Worm (Caenorhabditis elegans): ENCODE results near the gene pqbp-1.1.
A peak's percentile ranks its signal among the peaks of the same experiment; 100 is the strongest.

The pqbp-1.1 gene

ce11 chrIV:261607-262006 is at the start of gene pqbp-1.1:
Gene pqbp-1.1 (minus strand): TSS chrIV:261683.
- TF ChIP-seq ceh-36 (tag; optimal IDR thresholded peaks at IDR 0.05), result no peak
- no peak for TF ChIP-seq ets-7 (tag; optimal IDR thresholded peaks at IDR 0.05)
- TF ChIP-seq tbx-37 (GFP tag; conservative IDR thresholded peaks at IDR 0.05), result no peak
- no peak for TF ChIP-seq hmg-4 (GFP tag; optimal IDR thresholded peaks at IDR 0.05)
- TF ChIP-seq sea-1 (GFP tag; conservative IDR thresholded peaks at IDR 0.05), result 0 out of 2 replicates have a peak, but pooled peaks have one; percentile 48
- TF ChIP-seq ama-1 (optimal IDR thresholded peaks at IDR 0.05), result no peak
- TF ChIP-seq scrt-1 (GFP tag; IDR thresholded peaks at IDR 0.05), result no peak
- no peak for TF ChIP-seq tra-4 (tag; optimal IDR thresholded peaks at IDR 0.05)
- no peak for TF ChIP-seq flt-1 (GFP tag; IDR thresholded peaks at IDR 0.05)
- no peak for TF ChIP-seq ceh-13 (GFP tag; optimal IDR thresholded peaks at IDR 0.05)
- no peak for TF ChIP-seq hnd-1 (tag; optimal IDR thresholded peaks at IDR 0.05)
- TF ChIP-seq F13C5.2 (tag; optimal IDR thresholded peaks at IDR 0.05), result peak; percentile 39

- TF ChIP-seq F13C5.2 (tag; optimal IDR thresholded peaks at IDR 0.05) (no peak), tbx-37 (GFP tag; conservative IDR thresholded peaks at IDR 0.05) (no peak), hnd-1 (tag; optimal IDR thresholded peaks at IDR 0.05) (no peak), aly-1 (tag; optimal IDR thresholded peaks at IDR 0.05) (no peak), pes-1 (GFP tag; IDR thresholded peaks at IDR 0.05) (no peak), flt-1 (GFP tag; IDR thresholded peaks at IDR 0.05) (no peak), ceh-13 (GFP tag; optimal IDR thresholded peaks at IDR 0.05) (no peak), ets-7 (tag; optimal IDR thresholded peaks at IDR 0.05) (no peak), ama-1 (optimal IDR thresholded peaks at IDR 0.05) (no peak)
These were observed 48.0 kb upstream of the pqbp-1.1 start for ce11 chrIV:309526-309925.

- TF ChIP-seq tbx-11 (GFP tag; IDR thresholded peaks at IDR 0.05) (no peak), B0310.2 (tag; optimal IDR thresholded peaks at IDR 0.05) (no peak), ceh-13 (GFP tag; optimal IDR thresholded peaks at IDR 0.05) (no peak), sea-1 (GFP tag; conservative IDR thresholded peaks at IDR 0.05) (no peak), ets-7 (tag; optimal IDR thresholded peaks at IDR 0.05) (no peak), scrt-1 (GFP tag; IDR thresholded peaks at IDR 0.05) (no peak), hmg-4 (GFP tag; optimal IDR thresholded peaks at IDR 0.05) (no peak), hnd-1 (tag; optimal IDR thresholded peaks at IDR 0.05) (no peak), F13C5.2 (tag; optimal IDR thresholded peaks at IDR 0.05) (no peak), aly-1 (tag; optimal IDR thresholded peaks at IDR 0.05) (no peak), ceh-36 (tag; optimal IDR thresholded peaks at IDR 0.05) (no peak), flt-1 (GFP tag; IDR thresholded peaks at IDR 0.05) (no peak), tra-4 (tag; optimal IDR thresholded peaks at IDR 0.05) (no peak), hmbx-1 (tag; optimal IDR thresholded peaks at IDR 0.05) (no peak), ama-1 (optimal IDR thresholded peaks at IDR 0.05) (no peak), tbx-37 (GFP tag; conservative IDR thresholded peaks at IDR 0.05) (no peak), pes-1 (GFP tag; IDR thresholded peaks at IDR 0.05) (no peak)
These were observed 45.7 kb upstream of the pqbp-1.1 start, which contains the start of gene swt-1 for ce11 chrIV:307205-307604. Gene swt-1 (plus strand): TSS chrIV:307505.

ce11 chrIV:306572-306971 is 45.1 kb upstream of the pqbp-1.1 start:
- TF ChIP-seq flt-1 (GFP tag; IDR thresholded peaks at IDR 0.05), result no peak
- TF ChIP-seq ama-1 (optimal IDR thresholded peaks at IDR 0.05), result no peak
- no peak for TF ChIP-seq ceh-13 (GFP tag; optimal IDR thresholded peaks at IDR 0.05)
- no peak for TF ChIP-seq aly-1 (tag; optimal IDR thresholded peaks at IDR 0.05)
- no peak for TF ChIP-seq ceh-36 (tag; optimal IDR thresholded peaks at IDR 0.05)
- TF ChIP-seq hmg-4 (GFP tag; optimal IDR thresholded peaks at IDR 0.05), result no peak
- TF ChIP-seq sea-1 (GFP tag; conservative IDR thresholded peaks at IDR 0.05), result no peak
- no peak for TF ChIP-seq hnd-1 (tag; optimal IDR thresholded peaks at IDR 0.05)
- no peak for TF ChIP-seq ets-7 (tag; optimal IDR thresholded peaks at IDR 0.05)
- TF ChIP-seq hmbx-1 (tag; optimal IDR thresholded peaks at IDR 0.05), result no peak

ce11 chrIV:305101-305500 is 43.6 kb upstream of the pqbp-1.1 start:
- no peak for TF ChIP-seq hmg-4 (GFP tag; optimal IDR thresholded peaks at IDR 0.05)
- no peak for TF ChIP-seq pes-1 (GFP tag; IDR thresholded peaks at IDR 0.05)
- no peak for TF ChIP-seq tra-4 (tag; optimal IDR thresholded peaks at IDR 0.05)
- no peak for TF ChIP-seq tbx-37 (GFP tag; conservative IDR thresholded peaks at IDR 0.05)

ce11 chrIV:303264-303663 is 41.8 kb upstream of the pqbp-1.1 start:
- TF ChIP-seq scrt-1 (GFP tag; IDR thresholded peaks at IDR 0.05) (no peak), sea-1 (GFP tag; conservative IDR thresholded peaks at IDR 0.05) (no peak), pes-1 (GFP tag; IDR thresholded peaks at IDR 0.05) (no peak), ama-1 (optimal IDR thresholded peaks at IDR 0.05) (no peak), tra-4 (tag; optimal IDR thresholded peaks at IDR 0.05) (no peak), hnd-1 (tag; optimal IDR thresholded peaks at IDR 0.05) (no peak), aly-1 (tag; optimal IDR thresholded peaks at IDR 0.05) (no peak), ceh-13 (GFP tag; optimal IDR thresholded peaks at IDR 0.05) (no peak), tbx-11 (GFP tag; IDR thresholded peaks at IDR 0.05) (no peak), hmg-4 (GFP tag; optimal IDR thresholded peaks at IDR 0.05) (no peak), tbx-37 (GFP tag; conservative IDR thresholded peaks at IDR 0.05) (no peak), B0310.2 (tag; optimal IDR thresholded peaks at IDR 0.05) (no peak), ets-7 (tag; optimal IDR thresholded peaks at IDR 0.05) (no peak), flt-1 (GFP tag; IDR thresholded peaks at IDR 0.05) (no peak), F13C5.2 (tag; optimal IDR thresholded peaks at IDR 0.05) (no peak)

- TF ChIP-seq hnd-1 (tag; optimal IDR thresholded peaks at IDR 0.05) (no peak), hmg-4 (GFP tag; optimal IDR thresholded peaks at IDR 0.05) (no peak), tbx-11 (GFP tag; IDR thresholded peaks at IDR 0.05) (no peak), ceh-13 (GFP tag; optimal IDR thresholded peaks at IDR 0.05) (no peak), hmbx-1 (tag; optimal IDR thresholded peaks at IDR 0.05) (no peak), ceh-36 (tag; optimal IDR thresholded peaks at IDR 0.05) (no peak), sea-1 (GFP tag; conservative IDR thresholded peaks at IDR 0.05) (no peak), tra-4 (tag; optimal IDR thresholded peaks at IDR 0.05) (no peak), B0310.2 (tag; optimal IDR thresholded peaks at IDR 0.05) (no peak)
These were observed 41.3 kb upstream of the pqbp-1.1 start for ce11 chrIV:302743-303142.

- TF ChIP-seq ama-1 (optimal IDR thresholded peaks at IDR 0.05), result no peak
- TF ChIP-seq B0310.2 (tag; optimal IDR thresholded peaks at IDR 0.05), result no peak
- TF ChIP-seq tra-4 (tag; optimal IDR thresholded peaks at IDR 0.05), result no peak
- TF ChIP-seq hmg-4 (GFP tag; optimal IDR thresholded peaks at IDR 0.05), result no peak
- no peak for TF ChIP-seq hmbx-1 (tag; optimal IDR thresholded peaks at IDR 0.05)
- TF ChIP-seq hnd-1 (tag; optimal IDR thresholded peaks at IDR 0.05), result no peak
- TF ChIP-seq tbx-11 (GFP tag; IDR thresholded peaks at IDR 0.05), result no peak
- TF ChIP-seq F13C5.2 (tag; optimal IDR thresholded peaks at IDR 0.05), result no peak
- no peak for TF ChIP-seq ets-7 (tag; optimal IDR thresholded peaks at IDR 0.05)
- no peak for TF ChIP-seq flt-1 (GFP tag; IDR thresholded peaks at IDR 0.05)
- no peak for TF ChIP-seq pes-1 (GFP tag; IDR thresholded peaks at IDR 0.05)
- no peak for TF ChIP-seq aly-1 (tag; optimal IDR thresholded peaks at IDR 0.05)
- no peak for TF ChIP-seq ceh-36 (tag; optimal IDR thresholded peaks at IDR 0.05)
- TF ChIP-seq sea-1 (GFP tag; conservative IDR thresholded peaks at IDR 0.05), result no peak
- no peak for TF ChIP-seq tbx-37 (GFP tag; conservative IDR thresholded peaks at IDR 0.05)
- no peak for TF ChIP-seq ceh-13 (GFP tag; optimal IDR thresholded peaks at IDR 0.05)
- no peak for TF ChIP-seq scrt-1 (GFP tag; IDR thresholded peaks at IDR 0.05)
These were observed 38.8 kb upstream of the pqbp-1.1 start for ce11 chrIV:300307-300706.

Data from whole organism, early embryonic.